Fruit fly (Drosophila melanogaster) Kc167 (cell line): ENCODE results near the gene Ctu2.

Source experiments
- Myc ChIP-seq: fragments of >200 bp; optimal IDR thresholded peaks from 2 replicates; lab custom pipeline; 2017; ENCODE audit warnings: missing external identifiers
- Sin3A ChIP-seq: fragments of >200 bp; optimal IDR thresholded peaks from 2 replicates; lab custom pipeline; 2018; ENCODE audit warnings: missing external identifiers
- h ChIP-seq: fragments of >200 bp; optimal IDR thresholded peaks from 3 replicates; lab custom pipeline; 2018; ENCODE audit warnings: missing external identifiers
- insv ChIP-seq: fragments of >200 bp; optimal IDR thresholded peaks from 3 replicates; lab custom pipeline; 2018; ENCODE audit warnings: missing external identifiers
- psq ChIP-seq: fragments of >200 bp; optimal IDR thresholded peaks from 2 replicates; lab custom pipeline; 2017; ENCODE audit warnings: missing external identifiers
- ttk ChIP-seq: sonication (Bioruptor generic); optimal IDR thresholded peaks from 2 replicates; lab custom pipeline; 2017; ENCODE audit warnings: missing external identifiers

dm6 chr2L:19441791-19442190 is 51.3 kb downstream of the Ctu2 start, which contains the start of gene RanGAP:
- no peak for TF ChIP-seq Myc
- TF ChIP-seq insv (lab: Kevin White, UChicago), result no peak
- no peak for TF ChIP-seq Sin3A (lab: Kevin White, UChicago)
- no peak for TF ChIP-seq psq (lab: Kevin White, UChicago)
- no peak for TF ChIP-seq h
- TF ChIP-seq ttk (lab: Kevin White, UChicago), result no peak
